Fruit fly (Drosophila melanogaster) whole organism, embryonic: ENCODE results near the gene Nsf2.

Experiments
- CG11723 ChIP-seq: fragments of 200-800 bp; sonication (Bioruptor generic); optimal IDR thresholded peaks from 2 replicates; lab custom pipeline; 2017; ENCODE audit warnings: missing biosample characterization, mild to moderate bottlenecking, missing genetic modification characterization
- CG14860 ChIP-seq: fragments of 200-800 bp; sonication (Bioruptor generic); IDR thresholded peaks from 3 replicates; pipeline ENCODE4 v1.3.6; 2022; ENCODE audit warnings: missing biosample characterization, missing genetic modification characterization; ENCODE audit not compliant: partially characterized antibody
- CG15514 ChIP-seq: fragments of 200-800 bp; sonication (Bioruptor generic); optimal IDR thresholded peaks from 3 replicates; lab custom pipeline; 2017; ENCODE audit warnings: missing biosample characterization, missing genetic modification characterization, mild to moderate bottlenecking, moderate library complexity, missing genetic modification reagents
- CG16815 ChIP-seq: fragments of 200-800 bp; sonication (Bioruptor generic); optimal IDR thresholded peaks from 3 replicates; lab custom pipeline; 2017; ENCODE audit warnings: missing biosample characterization, mild to moderate bottlenecking, missing genetic modification characterization
- CG17328 ChIP-seq: fragments of 200-800 bp; sonication (Bioruptor generic); IDR thresholded peaks from 2 replicates; pipeline ENCODE4 v1.3.6; 2022; ENCODE audit warnings: missing biosample characterization, missing genetic modification characterization
- CG17829 ChIP-seq: fragments of 200-800 bp; optimal IDR thresholded peaks from 2 replicates; lab custom pipeline; 2019; ENCODE audit warnings: missing biosample characterization, mild to moderate bottlenecking, missing genetic modification characterization, moderate library complexity
- CG32532 ChIP-seq: fragments of 200-800 bp; sonication (Bioruptor generic); IDR thresholded peaks from 2 replicates; pipeline ENCODE4 v1.3.6; 2022; ENCODE audit warnings: missing biosample characterization, missing genetic modification characterization
- CG33557 ChIP-seq: fragments of 200-800 bp; sonication (Bioruptor generic); optimal IDR thresholded peaks from 2 replicates; lab custom pipeline; 2019; ENCODE audit warnings: missing biosample characterization, mild to moderate bottlenecking, missing genetic modification characterization, moderate library complexity
- CG34376 ChIP-seq: fragments of 200-800 bp; sonication (Bioruptor generic); optimal IDR thresholded peaks from 2 replicates; lab custom pipeline; 2018; ENCODE audit warnings: missing biosample characterization, mild to moderate bottlenecking, missing genetic modification characterization
- CG4360 ChIP-seq: fragments of 200-800 bp; sonication (Bioruptor generic); IDR thresholded peaks from 2 replicates; pipeline ENCODE4 v1.3.6; 2022; ENCODE audit warnings: missing biosample characterization, missing genetic modification characterization
- CG4820 ChIP-seq: fragments of 200-800 bp; sonication (Bioruptor generic); optimal IDR thresholded peaks from 3 replicates; lab custom pipeline; 2016; ENCODE audit warnings: missing biosample characterization, missing genetic modification characterization
- CG5245 ChIP-seq: fragments of 200-800 bp; sonication (Bioruptor generic); optimal IDR thresholded peaks from 3 replicates; lab custom pipeline; 2016; ENCODE audit warnings: missing biosample characterization, missing genetic modification characterization
- CG7963 ChIP-seq: fragments of 200-800 bp; sonication (Bioruptor generic); IDR thresholded peaks from 3 replicates; pipeline ENCODE4 v1.3.6; 2022; ENCODE audit warnings: missing biosample characterization, missing genetic modification characterization; ENCODE audit not compliant: partially characterized antibody
- CrebB ChIP-seq: fragments of 200-800 bp; sonication (Bioruptor generic); optimal IDR thresholded peaks from 3 replicates; lab custom pipeline; 2018; ENCODE audit warnings: missing biosample characterization, mild to moderate bottlenecking, missing genetic modification characterization
- Gsc ChIP-seq: fragments of 200-800 bp; sonication (Bioruptor generic); IDR thresholded peaks from 2 replicates; pipeline ENCODE4 v1.3.6; 2022; ENCODE audit warnings: missing biosample characterization, missing genetic modification characterization
- HHEX ChIP-seq: fragments of 200-800 bp; sonication (Bioruptor generic); optimal IDR thresholded peaks from 3 replicates; lab custom pipeline; 2017; ENCODE audit warnings: missing biosample characterization, mild to moderate bottlenecking, missing genetic modification characterization, missing genetic modification reagents
- Hand ChIP-seq: fragments of 200-800 bp; sonication (Bioruptor generic); optimal IDR thresholded peaks from 2 replicates; lab custom pipeline; 2017; ENCODE audit warnings: mild to moderate bottlenecking, missing biosample characterization, missing genetic modification reagents, missing genetic modification characterization
- Hey ChIP-seq: fragments of 200-800 bp; sonication (Bioruptor generic); optimal IDR thresholded peaks from 3 replicates; lab custom pipeline; 2018; ENCODE audit warnings: missing biosample characterization, mild to moderate bottlenecking, missing genetic modification characterization
- Hr51 ChIP-seq, 2 experiments: fragments of 200-800 bp; sonication (Bioruptor generic); optimal IDR thresholded peaks; 2 replicates in 1 of 2; 3 replicates in 1 of 2; lab custom pipeline; 2016 to 2018; ENCODE audit warnings: missing biosample characterization in 2 of 2, missing genetic modification characterization in 2 of 2, mild to moderate bottlenecking in 1 of 2, moderate library complexity in 1 of 2
- Kr ChIP-seq: fragments of 200-800 bp; sonication (Bioruptor generic); optimal IDR thresholded peaks from 2 replicates; lab custom pipeline; 2017; ENCODE audit warnings: missing biosample characterization, mild to moderate bottlenecking, missing genetic modification characterization
- Lim3 ChIP-seq: fragments of 200-800 bp; sonication (Bioruptor generic); IDR thresholded peaks from 2 replicates; pipeline ENCODE4 v1.3.6; 2022; ENCODE audit warnings: missing biosample characterization, missing genetic modification characterization
- Myb ChIP-seq: fragments of 200-800 bp; sonication (Bioruptor generic); optimal IDR thresholded peaks from 2 replicates; lab custom pipeline; 2016; ENCODE audit warnings: missing biosample characterization, missing genetic modification characterization
- Nf-YC ChIP-seq: fragments of 200-800 bp; optimal IDR thresholded peaks from 3 replicates; lab custom pipeline; 2019; ENCODE audit warnings: missing biosample characterization, mild to moderate bottlenecking, missing genetic modification characterization, moderate library complexity
- Ptx1 ChIP-seq: fragments of 200-800 bp; sonication (Bioruptor generic); IDR thresholded peaks from 2 replicates; pipeline ENCODE4 v1.3.6; 2022; ENCODE audit warnings: missing biosample characterization, missing genetic modification characterization
- Sox102F ChIP-seq: fragments of 200-800 bp; sonication (Bioruptor generic); optimal IDR thresholded peaks from 2 replicates; lab custom pipeline; 2018; ENCODE audit warnings: missing biosample characterization, mild to moderate bottlenecking, missing genetic modification characterization, moderate library complexity
- Xrp1 ChIP-seq: fragments of 200-800 bp; sonication (Bioruptor generic); IDR thresholded peaks from 2 replicates; pipeline ENCODE4 v1.3.6; 2022; ENCODE audit warnings: missing biosample characterization, missing genetic modification characterization
- amos ChIP-seq: fragments of 200-800 bp; sonication (Bioruptor generic); IDR thresholded peaks from 2 replicates; pipeline ENCODE4 v1.3.6; 2022; ENCODE audit warnings: missing biosample characterization, missing genetic modification characterization; ENCODE audit not compliant: partially characterized antibody
- bab2 ChIP-seq: fragments of 200-800 bp; sonication (Bioruptor generic); optimal IDR thresholded peaks from 2 replicates; lab custom pipeline; 2016; ENCODE audit warnings: missing biosample characterization, missing genetic modification characterization
- ci ChIP-seq: fragments of 200-800 bp; sonication (Bioruptor generic); IDR thresholded peaks from 3 replicates; pipeline ENCODE4 v1.3.6; 2022; ENCODE audit warnings: missing biosample characterization, missing genetic modification characterization
- croc ChIP-seq: fragments of 200-800 bp; sonication (Bioruptor generic); conservative IDR thresholded peaks from 3 replicates; pipeline ENCODE4 v1.3.6; 2022; ENCODE audit warnings: missing biosample characterization, missing genetic modification characterization
- dan ChIP-seq: fragments of 200-800 bp; sonication (Bioruptor generic); IDR thresholded peaks from 2 replicates; pipeline ENCODE4 v1.3.6; 2022; ENCODE audit warnings: missing biosample characterization, missing genetic modification characterization
- dmrt99B ChIP-seq: fragments of 200-800 bp; sonication (Bioruptor generic); optimal IDR thresholded peaks from 2 replicates; lab custom pipeline; 2018; ENCODE audit warnings: missing biosample characterization, mild to moderate bottlenecking, missing genetic modification characterization, moderate library complexity
- gem ChIP-seq: fragments of 200-800 bp; sonication (Bioruptor generic); optimal IDR thresholded peaks from 2 replicates; lab custom pipeline; 2019; ENCODE audit warnings: missing biosample characterization, mild to moderate bottlenecking, missing genetic modification characterization, moderate library complexity
- ham ChIP-seq: fragments of 200-800 bp; sonication (Bioruptor generic); IDR thresholded peaks from 2 replicates; pipeline ENCODE4 v1.3.6; 2022; ENCODE audit warnings: missing biosample characterization, missing genetic modification characterization
- jing ChIP-seq: fragments of 200-800 bp; sonication (Bioruptor generic); optimal IDR thresholded peaks from 2 replicates; lab custom pipeline; 2018; ENCODE audit warnings: missing biosample characterization, mild to moderate bottlenecking, missing genetic modification characterization
- klu ChIP-seq: fragments of 200-800 bp; sonication (Bioruptor generic); IDR thresholded peaks from 2 replicates; pipeline ENCODE4 v1.3.6; 2022; ENCODE audit warnings: missing biosample characterization, missing genetic modification characterization
- lov ChIP-seq, 2 experiments: fragments of 200-800 bp in 1 of 2; fragments of >200 bp in 1 of 2; sonication (Bioruptor generic) in 1 of 2; IDR thresholded peaks in 1 of 2; optimal IDR thresholded peaks in 1 of 2; 2 replicates in 1 of 2; 3 replicates in 1 of 2; pipeline versions ENCODE4 v1.3.6 to Lab custom; 2017 to 2022; ENCODE audit warnings: missing biosample characterization in 1 of 2, missing genetic modification characterization in 1 of 2
- pan ChIP-seq, 4 experiments: fragments of >200 bp in 3 of 4; fragments of 200-800 bp in 1 of 4; sonication (Bioruptor generic) in 1 of 4; optimal IDR thresholded peaks in 3 of 4; IDR thresholded peaks in 1 of 4; 2 replicates each; pipeline versions ENCODE4 v1.3.6 to Lab custom; 2017 to 2022; ENCODE audit warnings: missing biosample characterization in 2 of 4, missing genetic modification characterization in 2 of 4, mixed read lengths in 1 of 4
- pros ChIP-seq: fragments of 200-800 bp; sonication (Bioruptor generic); optimal IDR thresholded peaks from 3 replicates; lab custom pipeline; 2019; ENCODE audit warnings: missing biosample characterization, mild to moderate bottlenecking, missing genetic modification characterization, moderate library complexity
- row ChIP-seq: fragments of 200-800 bp; sonication (Bioruptor generic); IDR thresholded peaks from 3 replicates; pipeline ENCODE4 v1.3.6; 2022; ENCODE audit warnings: missing biosample characterization, missing genetic modification characterization
- so ChIP-seq: fragments of 200-800 bp; sonication (Bioruptor generic); IDR thresholded peaks from 3 replicates; pipeline ENCODE4 v1.3.6; 2022; ENCODE audit warnings: missing biosample characterization, missing genetic modification characterization
- ssp ChIP-seq: fragments of 200-800 bp; sonication (Bioruptor generic); IDR thresholded peaks from 2 replicates; pipeline ENCODE4 v1.3.6; 2022; ENCODE audit warnings: missing biosample characterization, missing genetic modification characterization
- tio ChIP-seq: fragments of 200-800 bp; sonication (Bioruptor generic); optimal IDR thresholded peaks from 2 replicates; lab custom pipeline; 2017; ENCODE audit warnings: missing biosample characterization, missing genetic modification characterization, inconsistent platforms
- wor ChIP-seq: fragments of 200-800 bp; sonication (Bioruptor generic); IDR thresholded peaks from 2 replicates; pipeline ENCODE4 v1.3.6; 2022; ENCODE audit warnings: missing biosample characterization, missing genetic modification characterization
- zen ChIP-seq: fragments of 200-800 bp; sonication (Bioruptor generic); optimal IDR thresholded peaks from 3 replicates; lab custom pipeline; 2018; ENCODE audit warnings: missing biosample characterization, mild to moderate bottlenecking, missing genetic modification characterization, moderate library complexity
- zf30C ChIP-seq: fragments of 200-800 bp; sonication (Bioruptor generic); optimal IDR thresholded peaks from 3 replicates; lab custom pipeline; 2018; ENCODE audit warnings: missing biosample characterization, mild to moderate bottlenecking, missing genetic modification characterization

Gene Nsf2

dm6 chr3R:13799567-13800429 lies 38.0 kb downstream of the Nsf2 start (continued):
- 0 out of 2 replicates have a peak, but pooled peaks have one; percentile 18 for TF ChIP-seq Ptx1 (GFP tag; lab: Robert Waterston, UW)
- peak; percentile 83 for TF ChIP-seq zf30C
- TF ChIP-seq gem (tag; lab: Kevin White, UChicago) = peak; percentile 77
- TF ChIP-seq klu = no peak
- no peak for TF ChIP-seq Gsc (GFP tag; lab: Robert Waterston, UW)
- TF ChIP-seq CG33557 (GFP tag; lab: Kevin White, UChicago) = peak; percentile 12
- peak; percentile 49 for TF ChIP-seq dmrt99B (tag; lab: Kevin White, UChicago)
- peak; percentile 22 for TF ChIP-seq HHEX (GFP tag; lab: Kevin White, UChicago)
- TF ChIP-seq lov (optimal IDR thresholded peaks at IDR 0.05; lab: Kevin White, UChicago) = no peak
- no peak for TF ChIP-seq lov (GFP tag; IDR thresholded peaks at IDR 0.05; lab: Robert Waterston, UW)
- TF ChIP-seq CG16815 = peak; percentile 24
- TF ChIP-seq CG34376 (GFP tag; lab: Kevin White, UChicago) = no peak
- TF ChIP-seq Kr (GFP tag; lab: Kevin White, UChicago) = no peak
- TF ChIP-seq Hr51 (GFP tag; optimal IDR thresholded peaks at IDR 0.05; lab: Kevin White, UChicago) = peak in 1 of 2 experiments; percentile 60
- no peak for TF ChIP-seq dan (GFP tag; lab: Robert Waterston, UW)
- TF ChIP-seq jing (GFP tag; lab: Kevin White, UChicago) = no peak
- peak; percentile 19 for TF ChIP-seq pros (GFP tag; lab: Kevin White, UChicago)
- peak; percentile 63 for TF ChIP-seq row (GFP tag; lab: Robert Waterston, UW)
- no peak for TF ChIP-seq CG5245 (GFP tag; lab: Kevin White, UChicago)

- TF ChIP-seq wor = no peak
- no peak for TF ChIP-seq CG4820 (GFP tag; lab: Kevin White, UChicago)
- no peak for TF ChIP-seq CG32532 (GFP tag; lab: Robert Waterston, UW)
- TF ChIP-seq CG14860 (GFP tag; lab: Robert Waterston, UW) = peak; percentile 75
- TF ChIP-seq Myb = no peak
- no peak for TF ChIP-seq Sox102F
- no peak for TF ChIP-seq CG17328 (GFP tag; lab: Robert Waterston, UW)
- no peak for TF ChIP-seq croc (GFP tag; lab: Robert Waterston, UW)
- no peak for TF ChIP-seq zen (tag; lab: Kevin White, UChicago)
- TF ChIP-seq Xrp1 (GFP tag; lab: Robert Waterston, UW) = no peak
- TF ChIP-seq CG17829 = no peak
- peak; percentile 77; the same call in 1 of the 2 replicates for TF ChIP-seq amos
- TF ChIP-seq ham = no peak
- no peak for TF ChIP-seq CG11723 (GFP tag; lab: Kevin White, UChicago)
- no peak for TF ChIP-seq CrebB (tag; lab: Kevin White, UChicago)
- no peak for TF ChIP-seq ssp (GFP tag; lab: Robert Waterston, UW)
- no peak for TF ChIP-seq CG15514 (GFP tag; lab: Kevin White, UChicago)
- TF ChIP-seq CG7963 (GFP tag; lab: Robert Waterston, UW) = peak; percentile 68
- TF ChIP-seq Lim3 (GFP tag; lab: Robert Waterston, UW) = no peak
- no peak for TF ChIP-seq Hand (GFP tag; lab: Kevin White, UChicago)
- TF ChIP-seq Nf-YC = no peak
- TF ChIP-seq bab2 = no peak
- TF ChIP-seq pan (optimal IDR thresholded peaks at IDR 0.05; lab: Kevin White, UChicago) = no peak
- TF ChIP-seq pan (GFP tag; optimal IDR thresholded peaks at IDR 0.05 in 1 of 2, IDR thresholded peaks at IDR 0.05 in 1 of 2) = no peak
- no peak for TF ChIP-seq tio (GFP tag; lab: Kevin White, UChicago)
- TF ChIP-seq so = no peak
- no peak for TF ChIP-seq CG4360 (GFP tag; lab: Robert Waterston, UW)
- TF ChIP-seq ci (GFP tag; lab: Robert Waterston, UW) = 0 out of 3 replicates have a peak, but pooled peaks have one; percentile 12
- no peak for TF ChIP-seq Hey (tag; lab: Kevin White, UChicago)
Measured at dm6 chr3R:13797823-13798446, 39.9 kb downstream of the Nsf2 start.
